Worm (Caenorhabditis elegans): Measurements from ENCODE around the gene Y38H6C.24.

Gene Y38H6C.24

DNA sequence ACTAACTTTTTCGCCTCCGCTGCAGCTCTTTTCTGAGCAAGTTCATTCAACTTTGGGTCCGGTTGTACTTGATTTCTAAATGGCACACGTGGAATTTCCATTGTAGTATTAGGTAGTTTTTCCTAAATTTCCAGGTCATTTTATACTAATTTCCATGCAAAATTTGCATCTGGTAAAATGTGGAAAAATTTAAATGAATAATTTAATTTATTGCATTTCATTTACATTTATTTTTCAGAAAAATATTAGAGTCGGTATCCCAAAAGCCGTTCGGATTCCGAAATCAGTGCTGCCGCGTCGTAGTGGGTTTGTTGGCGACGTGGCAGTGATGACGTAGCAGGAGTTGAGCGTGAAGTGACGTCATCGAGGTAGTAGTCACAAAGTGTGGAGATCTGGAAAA is 20.8 kb downstream of the Y38H6C.24 start, which contains the start of gene Y38H6C.18:
Gene Y38H6C.18, minus strand, starts transcription at position 101 of the 400 bp plus-strand sequence.
- TF ChIP-seq tbx-7 (tag; optimal IDR thresholded peaks at IDR 0.05) (no peak), ceh-22 (tag; optimal IDR thresholded peaks at IDR 0.05) (no peak), elt-4 (tag; optimal IDR thresholded peaks at IDR 0.05) (no peak), fkh-6 (tag; optimal IDR thresholded peaks at IDR 0.05) (no peak)

DNA sequence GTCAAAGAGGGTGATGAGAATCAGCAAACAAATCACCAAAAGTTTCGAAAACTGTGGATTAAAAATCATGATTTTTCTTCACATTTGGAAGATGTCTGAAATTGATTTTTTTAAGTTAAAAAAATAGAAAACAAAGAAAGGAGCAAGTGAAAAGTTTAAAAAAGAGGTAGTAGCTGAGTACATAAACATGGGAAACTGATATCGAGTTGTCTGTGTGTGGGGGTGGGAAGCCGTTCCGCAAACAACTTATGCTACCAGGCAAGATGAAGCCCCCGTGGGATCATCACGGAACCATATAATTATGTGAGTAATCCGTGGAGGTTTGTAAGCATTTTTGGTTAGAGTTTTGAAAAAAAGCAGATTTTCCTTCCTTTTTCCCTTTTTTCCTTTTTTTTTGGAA is 24.9 kb downstream of the Y38H6C.24 start, which contains the start of gene Y38H6C.20:
Gene Y38H6C.20, minus strand, starts transcription at position 101 of the 400 bp plus-strand sequence.
- no peak for TF ChIP-seq C08G9.2 (tag; optimal IDR thresholded peaks at IDR 0.05)
- no peak for TF ChIP-seq fkh-6 (tag; optimal IDR thresholded peaks at IDR 0.05)
- TF ChIP-seq che-1 (tag; optimal IDR thresholded peaks at IDR 0.05): no peak
- TF ChIP-seq ref-2 (tag; optimal IDR thresholded peaks at IDR 0.05): no peak
- no peak for TF ChIP-seq syd-9 (tag; optimal IDR thresholded peaks at IDR 0.05)
- TF ChIP-seq hlh-13 (GFP tag; optimal IDR thresholded peaks at IDR 0.05): no peak
- no peak for TF ChIP-seq pax-1 (tag; optimal IDR thresholded peaks at IDR 0.05)
- TF ChIP-seq ceh-18 (tag; optimal IDR thresholded peaks at IDR 0.05): no peak
- no peak for TF ChIP-seq zip-5 (tag; optimal IDR thresholded peaks at IDR 0.05)
- TF ChIP-seq ceh-19 (GFP tag; optimal IDR thresholded peaks at IDR 0.05): no peak
- TF ChIP-seq ztf-16 (tag; optimal IDR thresholded peaks at IDR 0.05): no peak
- TF ChIP-seq unc-55 (GFP tag; optimal IDR thresholded peaks at IDR 0.05): no peak
- TF ChIP-seq nhr-11 (tag; optimal IDR thresholded peaks at IDR 0.05): no peak
- TF ChIP-seq ceh-48 (tag; optimal IDR thresholded peaks at IDR 0.05): no peak
- TF ChIP-seq ceh-14 (tag; optimal IDR thresholded peaks at IDR 0.05): no peak
- no peak for TF ChIP-seq ttx-3 (tag; optimal IDR thresholded peaks at IDR 0.05)
- TF ChIP-seq hlh-6 (tag; optimal IDR thresholded peaks at IDR 0.05): no peak
- no peak for TF ChIP-seq tbx-2 (tag; optimal IDR thresholded peaks at IDR 0.05)
- no peak for TF ChIP-seq hlh-15 (tag; optimal IDR thresholded peaks at IDR 0.05)

DNA sequence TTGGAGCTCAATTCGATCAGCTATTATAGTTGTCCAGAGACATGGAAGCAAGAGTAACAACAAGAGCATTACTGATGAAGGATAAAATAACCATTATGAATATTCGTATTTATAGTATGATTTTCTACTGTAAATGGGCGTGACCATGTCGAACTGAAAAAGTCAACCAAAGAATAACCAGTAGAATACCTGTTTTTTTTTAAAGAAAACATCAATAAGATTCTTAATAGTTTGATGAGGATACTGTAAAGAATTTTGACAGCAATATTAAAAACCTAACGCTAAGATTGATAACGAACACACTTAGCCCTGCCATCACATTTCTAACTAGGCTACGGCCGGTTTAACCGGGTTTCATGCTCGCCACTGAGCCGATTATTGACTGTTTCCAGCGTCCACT is 26.7 kb downstream of the Y38H6C.24 start, which contains the start of gene vmo-1:
Gene vmo-1, minus strand, starts transcription at position 101 of the 400 bp plus-strand sequence.
- TF ChIP-seq nhr-232 (tag; optimal IDR thresholded peaks at IDR 0.05) (no peak), unc-55 (GFP tag; optimal IDR thresholded peaks at IDR 0.05) (no peak), ceh-6 (GFP tag; optimal IDR thresholded peaks at IDR 0.05) (no peak), F13H6.1 (tag; optimal IDR thresholded peaks at IDR 0.05) (no peak)

- TF ChIP-seq ceh-45 (GFP tag; IDR thresholded peaks at IDR 0.05): no peak
- no peak for TF ChIP-seq fkh-6 (tag; optimal IDR thresholded peaks at IDR 0.05)
- TF ChIP-seq unc-86 (tag; optimal IDR thresholded peaks at IDR 0.05): no peak
- TF ChIP-seq ama-1 (optimal IDR thresholded peaks at IDR 0.05): no peak
- TF ChIP-seq gmeb-2 (tag; optimal IDR thresholded peaks at IDR 0.05): no peak
- TF ChIP-seq sox-2 (GFP tag; IDR thresholded peaks at IDR 0.05): no peak
- no peak for TF ChIP-seq syd-9 (tag; optimal IDR thresholded peaks at IDR 0.05)
- no peak for TF ChIP-seq ceh-6 (GFP tag; optimal IDR thresholded peaks at IDR 0.05)
- no peak for TF ChIP-seq ceh-9 (tag; optimal IDR thresholded peaks at IDR 0.05)
- no peak for TF ChIP-seq che-1 (tag; optimal IDR thresholded peaks at IDR 0.05)
- no peak for TF ChIP-seq lim-6 (tag; optimal IDR thresholded peaks at IDR 0.05)
- no peak for TF ChIP-seq ceh-22 (tag; optimal IDR thresholded peaks at IDR 0.05)
- TF ChIP-seq elt-2 (tag; optimal IDR thresholded peaks at IDR 0.05): no peak
- no peak for TF ChIP-seq nfya-1 (tag; optimal IDR thresholded peaks at IDR 0.05)
- no peak for TF ChIP-seq ztf-16 (tag; optimal IDR thresholded peaks at IDR 0.05)
- no peak for TF ChIP-seq elt-4 (tag; optimal IDR thresholded peaks at IDR 0.05)
Measured at ce11 chrV:20555120-20555519, 28.9 kb downstream of the Y38H6C.24 start, which contains the start of gene Y38H6C.21. Gene Y38H6C.21, minus strand, starts transcription at chrV:20555267.

DNA sequence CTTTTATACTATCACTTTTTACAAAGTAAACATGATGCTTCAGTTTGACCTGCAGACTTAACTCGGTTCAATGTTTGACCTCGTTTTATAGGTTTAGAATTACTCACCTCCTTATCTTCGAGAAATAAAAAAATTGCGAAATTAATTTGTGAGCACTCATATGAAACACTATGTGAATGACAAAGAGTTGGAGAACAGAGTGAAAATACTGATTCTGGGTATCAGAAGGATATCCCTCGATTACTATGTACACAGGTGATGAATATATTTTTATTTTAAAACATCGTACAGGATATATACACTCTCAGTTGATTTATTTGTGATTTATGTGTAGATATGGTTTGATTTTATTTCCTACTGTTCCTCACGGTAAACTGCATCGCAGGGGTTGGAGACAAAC is 30.0 kb downstream of the Y38H6C.24 start, which contains the start of gene Y38H6C.23:
Gene Y38H6C.23, minus strand, starts transcription at position 101 of the 400 bp plus-strand sequence.
- TF ChIP-seq nfya-1 (tag; optimal IDR thresholded peaks at IDR 0.05) (no peak), ceh-6 (GFP tag; optimal IDR thresholded peaks at IDR 0.05) (no peak), npax-4 (tag; optimal IDR thresholded peaks at IDR 0.05) (no peak), fkh-6 (tag; optimal IDR thresholded peaks at IDR 0.05) (no peak), hlh-15 (tag; optimal IDR thresholded peaks at IDR 0.05) (no peak), ets-4 (tag; optimal IDR thresholded peaks at IDR 0.05) (no peak), dmd-4 (tag; optimal IDR thresholded peaks at IDR 0.05; ENCODE audit: borderline replicate concordance) (no peak), elt-4 (tag; optimal IDR thresholded peaks at IDR 0.05) (no peak), T23F11.4 (GFP tag; optimal IDR thresholded peaks at IDR 0.05) (no peak), nhr-11 (tag; optimal IDR thresholded peaks at IDR 0.05) (no peak), ceh-24 (tag; optimal IDR thresholded peaks at IDR 0.05) (no peak), ceh-31 (tag; optimal IDR thresholded peaks at IDR 0.05) (no peak), unc-42 (tag; optimal IDR thresholded peaks at IDR 0.05) (no peak), Y22D7AL.16 (tag; optimal IDR thresholded peaks at IDR 0.05) (no peak), pqm-1 (tag; optimal IDR thresholded peaks at IDR 0.05) (no peak), tbx-7 (tag; optimal IDR thresholded peaks at IDR 0.05) (no peak), ceh-2 (tag; optimal IDR thresholded peaks at IDR 0.05) (no peak), syd-9 (tag; optimal IDR thresholded peaks at IDR 0.05) (no peak), sdc-2 (tag; optimal IDR thresholded peaks at IDR 0.05) (no peak), eyg-1 (tag; optimal IDR thresholded peaks at IDR 0.05) (no peak)
